Worm (Caenorhabditis elegans) whole organism, dauer: Measurements from ENCODE around the gene clec-4.

Experiments
- unc-62 ChIP-seq: sonication (generic microtip); optimal IDR thresholded peaks from 2 replicates; lab custom pipeline; 2017; ENCODE audit warnings: missing biosample characterization, missing genetic modification reagents, missing genetic modification characterization

The clec-4 gene

DNA sequence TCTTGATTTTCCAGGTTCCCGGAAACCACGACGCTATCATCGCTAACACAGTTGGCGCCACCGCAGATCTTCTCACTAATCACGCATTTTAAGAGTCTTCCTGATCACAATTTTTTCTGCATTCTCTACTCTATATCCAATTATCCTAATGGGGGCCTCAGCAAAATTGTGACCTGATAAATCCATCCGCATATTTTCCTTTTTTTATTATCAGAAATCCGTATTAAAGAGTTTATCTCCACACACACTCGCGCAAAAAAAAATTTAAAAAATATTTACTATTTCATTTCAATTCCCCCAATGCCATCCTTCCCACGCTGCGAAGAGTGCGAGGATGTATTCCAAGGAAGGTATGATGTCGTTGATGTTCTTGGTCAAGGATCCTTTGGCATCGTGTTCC, 26.0 kb upstream of the clec-4 start, which contains the start of gene Y38E10A.8:
Y38E10A.8 (plus strand) TSS at position 301 of the 400 bp plus-strand sequence.
- TF ChIP-seq unc-62 (GFP tag; lab: Kevin White, UChicago): no peak

DNA sequence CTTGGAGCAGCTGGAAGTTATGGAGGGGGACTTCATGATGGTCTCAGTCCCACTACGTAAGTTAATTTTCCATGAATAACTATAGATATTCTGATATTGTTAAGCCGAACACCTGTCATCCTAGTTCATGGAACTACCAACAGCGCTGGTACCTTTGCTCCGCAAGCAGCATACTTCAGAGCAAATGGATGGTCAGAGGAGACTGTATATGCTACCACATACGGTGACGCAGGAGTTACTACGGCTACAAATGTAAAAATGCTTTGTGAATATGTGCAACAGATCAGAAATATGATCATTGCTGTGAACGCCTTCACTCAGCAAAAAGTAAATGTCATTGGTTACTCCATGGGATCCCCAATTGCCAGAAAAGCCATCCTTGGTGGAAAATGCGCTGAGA, 25.2 kb upstream of the clec-4 start:
- no peak for TF ChIP-seq unc-62 (GFP tag; lab: Kevin White, UChicago)

DNA sequence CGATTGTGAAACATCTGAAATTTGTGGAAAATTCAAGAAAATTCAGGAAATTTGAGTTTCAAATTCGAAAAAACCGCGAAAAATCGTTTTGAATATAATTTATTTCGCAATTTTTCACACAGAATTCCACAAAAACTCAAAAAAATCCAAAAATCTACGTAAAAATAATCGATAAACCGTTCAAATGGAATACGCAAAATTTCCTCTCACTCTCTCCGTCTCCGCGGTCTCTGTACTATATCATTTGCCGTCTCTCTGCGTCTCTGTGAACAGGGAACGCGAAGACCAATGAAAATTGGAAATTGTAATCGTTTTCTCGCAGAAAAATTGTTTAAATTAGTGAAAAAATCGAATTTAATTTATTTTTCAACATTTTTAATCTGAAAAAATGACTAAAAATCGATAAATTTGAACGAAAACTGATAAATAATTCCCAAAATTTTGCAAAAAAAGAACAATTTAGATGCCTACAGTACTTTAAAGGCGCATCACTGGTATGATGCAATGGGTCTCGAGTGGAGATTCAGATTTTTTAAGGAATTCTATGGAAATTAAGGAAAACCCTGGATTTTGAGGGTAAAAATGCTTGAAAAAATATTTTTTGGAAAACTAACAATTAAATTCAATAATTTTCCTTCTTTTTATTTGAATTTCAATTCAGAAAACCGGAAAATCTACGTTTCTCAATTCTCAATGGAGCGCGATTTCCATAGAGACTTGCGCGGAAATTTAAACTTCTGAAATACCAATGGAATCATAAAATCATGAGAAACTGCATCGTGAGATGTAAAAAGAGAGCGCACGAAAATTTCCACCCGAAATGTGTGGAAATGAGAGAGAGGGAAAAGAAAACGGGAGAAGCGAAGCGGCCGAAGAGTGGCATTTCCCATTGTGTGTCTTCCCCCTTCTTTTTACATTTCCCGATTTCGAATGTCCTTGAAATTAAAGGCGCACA, 23.0 kb upstream of the clec-4 start, which contains the start of the genes ceh-100 and lips-15:
ceh-100 (minus strand) TSS at position 14 of the 955 bp plus-strand sequence.
lips-15 (plus strand) TSS at position 720 of the 955 bp plus-strand sequence.
- TF ChIP-seq unc-62 (GFP tag; lab: Kevin White, UChicago): no peak

DNA sequence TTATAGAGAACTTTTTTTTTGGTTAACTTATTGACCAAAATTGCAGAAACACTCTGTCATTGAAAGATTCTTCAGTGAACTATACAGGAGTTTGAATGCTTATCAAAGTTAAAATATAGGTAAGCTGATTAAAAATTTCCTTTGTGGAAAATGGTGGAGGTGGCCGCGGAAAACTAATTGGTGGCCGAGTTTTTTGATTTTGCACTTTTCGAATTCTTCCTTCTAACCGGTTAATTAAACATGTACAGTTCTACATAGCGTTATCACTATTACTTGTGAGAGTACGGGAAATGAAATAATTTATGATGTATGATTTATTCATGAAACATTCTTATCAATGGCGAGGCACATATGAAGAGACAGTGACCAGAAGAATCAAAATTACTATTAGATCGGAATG, 3.2 kb downstream of the clec-4 start, which contains the start of gene clec-8:
clec-8 (minus strand) TSS at position 308 of the 400 bp plus-strand sequence.
- TF ChIP-seq unc-62 (GFP tag; lab: Kevin White, UChicago): no peak

DNA sequence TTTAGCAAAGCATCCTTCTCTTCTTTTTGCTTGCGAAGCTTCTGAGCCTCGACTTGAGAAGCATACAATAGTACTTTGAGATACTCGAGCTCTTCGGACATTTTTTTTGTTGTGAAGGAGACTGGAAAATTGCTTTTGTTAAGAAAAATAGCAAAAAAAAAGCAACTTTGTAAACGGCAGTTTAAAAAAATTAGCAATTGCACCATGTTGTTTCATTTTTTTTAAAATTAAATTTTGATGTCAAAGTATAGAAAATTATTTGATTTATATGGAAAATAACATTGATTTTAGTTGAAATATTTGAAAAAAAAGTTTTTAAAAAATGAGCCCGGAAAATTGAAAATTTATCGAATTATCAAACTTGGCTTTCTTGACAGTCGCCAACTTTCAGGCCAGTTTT, 6.2 kb downstream of the clec-4 start, which contains the start of gene Y38E10A.3:
Y38E10A.3 (minus strand) TSS at position 101 of the 400 bp plus-strand sequence.
- TF ChIP-seq unc-62 (GFP tag; lab: Kevin White, UChicago): no peak

DNA sequence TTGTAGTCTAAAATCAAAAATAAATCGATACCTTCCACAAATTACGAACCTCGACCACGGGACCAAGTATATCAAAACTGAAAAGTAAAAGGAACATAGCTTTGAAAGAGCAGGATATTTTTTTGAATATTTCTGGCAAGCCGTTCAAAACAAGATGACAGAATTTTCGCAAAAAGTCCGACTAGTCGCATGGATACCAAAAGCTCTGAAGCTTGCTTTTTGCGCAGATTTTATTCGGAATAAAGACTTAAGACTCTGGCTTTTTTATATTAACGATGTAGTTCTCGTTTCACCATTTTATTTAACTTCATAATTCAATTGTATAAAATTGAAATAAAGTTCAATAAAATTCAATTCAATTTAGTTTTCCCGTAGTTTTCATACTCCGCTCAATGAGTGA, 7.4 kb downstream of the clec-4 start, which contains the start of gene Y38E10A.2:
Y38E10A.2 (minus strand) TSS at position 101 of the 400 bp plus-strand sequence.
- no peak for TF ChIP-seq unc-62 (GFP tag; lab: Kevin White, UChicago)

DNA sequence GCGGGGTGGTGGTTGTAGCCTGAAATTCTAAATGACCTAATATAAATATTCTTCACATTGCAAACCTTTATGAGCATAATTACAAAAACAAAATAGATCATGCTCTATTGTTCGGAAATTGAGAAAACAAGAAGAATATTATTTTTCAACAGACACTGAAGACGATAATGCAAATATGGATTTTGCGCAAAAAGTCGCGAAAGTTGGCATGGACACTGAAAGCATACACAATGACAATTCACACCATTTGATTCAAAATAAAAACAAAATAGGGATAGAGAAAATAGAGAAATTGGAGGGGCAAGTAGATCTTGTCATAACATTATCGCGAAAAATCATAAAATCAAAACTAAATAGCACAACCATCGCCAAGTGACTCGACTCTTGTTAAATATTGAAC, 8.2 kb downstream of the clec-4 start, which contains the start of gene Y38E10A.35:
Y38E10A.35 (minus strand) TSS at position 101 of the 400 bp plus-strand sequence.
- no peak for TF ChIP-seq unc-62 (GFP tag; lab: Kevin White, UChicago)

DNA sequence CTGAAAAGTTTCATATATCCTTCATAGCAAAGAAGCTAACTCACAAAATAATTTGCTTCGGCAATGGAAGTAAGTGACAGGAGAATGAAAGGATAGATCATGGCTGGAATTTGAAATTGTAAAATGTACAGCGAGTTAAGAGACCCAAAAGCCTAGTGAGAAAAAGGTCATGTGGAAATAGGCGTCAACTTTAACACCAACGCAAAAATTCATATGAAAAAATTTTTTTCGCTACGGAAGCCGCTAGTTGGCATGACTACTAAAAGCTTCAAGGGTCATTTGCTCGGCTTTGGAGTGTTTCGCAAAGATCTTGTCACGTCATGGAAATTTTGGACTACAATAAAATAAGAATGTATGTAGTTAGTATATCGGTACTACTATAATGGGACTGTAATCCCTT, 10.4 kb downstream of the clec-4 start, which contains the start of gene Y38E10A.1:
Y38E10A.1 (minus strand) TSS at position 101 of the 400 bp plus-strand sequence.
- no peak for TF ChIP-seq unc-62 (GFP tag; lab: Kevin White, UChicago)

DNA sequence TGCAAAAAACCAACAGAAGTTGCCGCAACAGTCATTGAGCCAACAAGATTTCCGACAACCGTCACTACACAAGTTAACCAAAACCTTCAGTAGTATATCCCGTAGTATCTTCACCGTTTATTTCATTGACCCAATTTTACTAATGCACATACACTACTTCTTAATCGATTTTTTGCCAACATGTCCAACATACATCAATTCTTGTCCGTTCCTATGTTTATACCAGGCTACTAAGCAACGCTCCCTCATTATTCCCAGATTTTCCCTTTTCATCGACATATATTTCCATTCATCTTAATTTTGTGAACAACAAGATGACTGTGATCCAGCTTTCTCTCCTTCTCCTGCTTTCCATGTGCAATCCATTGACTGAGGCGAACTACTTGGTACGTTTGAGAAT, 15.1 kb downstream of the clec-4 start, which contains the start of gene F49C5.7:
F49C5.7 (plus strand) TSS at position 301 of the 400 bp plus-strand sequence.
- no peak for TF ChIP-seq unc-62 (GFP tag; lab: Kevin White, UChicago)

DNA sequence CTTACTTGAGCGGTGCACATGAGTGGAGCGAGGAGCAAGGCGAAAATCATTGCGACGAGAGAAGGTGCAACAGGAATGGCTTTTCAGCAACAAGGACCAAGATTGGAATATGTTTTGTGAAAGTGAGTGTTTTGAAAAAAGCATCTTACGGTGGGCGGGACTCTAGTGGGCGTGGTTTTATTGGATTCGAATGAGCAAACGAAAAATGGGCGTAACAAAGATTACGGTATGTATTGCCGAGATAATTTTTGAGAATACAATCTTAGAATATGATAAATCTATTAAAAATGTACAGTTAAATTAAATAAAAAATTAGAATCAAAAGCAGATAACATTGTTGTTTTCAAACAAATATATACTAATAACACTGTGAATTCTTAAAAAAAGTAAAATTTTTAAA, 20.7 kb downstream of the clec-4 start, which contains the start of gene F49C5.12:
F49C5.12 (minus strand) TSS at position 101 of the 400 bp plus-strand sequence.
- no peak for TF ChIP-seq unc-62 (GFP tag; lab: Kevin White, UChicago)

DNA sequence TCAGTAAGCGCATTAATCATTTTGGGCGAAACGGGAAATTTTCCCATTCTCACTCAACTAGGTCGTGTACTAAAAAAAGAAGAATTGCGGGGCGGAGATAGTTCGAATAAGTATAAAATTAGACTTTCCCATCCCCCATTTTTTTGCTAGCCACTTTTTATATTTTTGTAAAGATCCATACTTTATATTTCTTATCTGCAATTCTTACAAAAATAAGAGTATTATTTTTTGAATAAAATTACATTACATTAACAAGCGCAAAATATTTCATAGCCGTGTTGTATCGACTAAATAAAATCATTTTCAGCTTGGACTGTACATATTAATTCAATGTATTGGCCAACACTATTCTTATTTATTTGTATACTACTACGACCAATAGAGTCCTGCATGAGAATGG, 25.3 kb downstream of the clec-4 start, which contains the start of gene F49C5.11:
F49C5.11 (plus strand) TSS at position 301 of the 400 bp plus-strand sequence.
- TF ChIP-seq unc-62 (GFP tag; lab: Kevin White, UChicago): no peak

DNA sequence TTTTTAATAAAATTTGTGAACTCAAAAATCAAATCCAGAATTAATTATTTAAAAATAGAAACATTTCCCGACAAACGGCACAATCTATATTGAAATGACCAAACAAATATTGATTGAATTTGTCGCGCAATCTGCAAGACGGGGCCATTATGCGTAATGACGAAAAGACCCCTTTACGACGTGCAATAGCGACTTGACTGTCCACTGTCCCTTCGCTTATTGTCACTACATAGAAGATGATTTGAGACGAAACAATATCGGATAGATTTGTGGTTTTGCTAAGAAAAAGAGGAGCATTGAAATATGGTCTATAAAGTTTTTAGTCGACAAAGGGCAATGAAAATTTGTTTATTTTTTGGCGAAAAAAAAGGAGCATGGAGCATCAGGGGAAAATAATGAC, 30.0 kb downstream of the clec-4 start:
- no peak for TF ChIP-seq unc-62 (GFP tag; lab: Kevin White, UChicago)

DNA sequence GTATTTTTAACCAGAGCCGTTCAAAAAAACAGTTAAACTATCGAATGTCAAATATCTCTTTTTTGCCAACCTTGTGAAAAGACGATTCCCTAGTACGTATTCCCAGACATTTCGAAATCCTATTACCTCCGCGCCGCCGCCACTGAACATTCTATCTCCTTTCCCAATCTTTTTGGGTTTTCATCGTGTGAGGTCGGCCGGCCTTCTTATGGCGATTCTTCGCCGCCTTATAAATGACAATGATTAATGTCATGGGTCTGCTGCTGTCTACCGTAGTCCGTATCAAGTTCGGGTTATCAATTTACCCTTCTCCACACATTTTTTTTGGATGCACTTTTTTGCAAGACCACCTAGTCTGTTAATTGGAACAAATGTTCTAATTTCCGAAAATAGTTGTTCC, 31.3 kb downstream of the clec-4 start:
- TF ChIP-seq unc-62 (GFP tag; lab: Kevin White, UChicago): no peak

DNA sequence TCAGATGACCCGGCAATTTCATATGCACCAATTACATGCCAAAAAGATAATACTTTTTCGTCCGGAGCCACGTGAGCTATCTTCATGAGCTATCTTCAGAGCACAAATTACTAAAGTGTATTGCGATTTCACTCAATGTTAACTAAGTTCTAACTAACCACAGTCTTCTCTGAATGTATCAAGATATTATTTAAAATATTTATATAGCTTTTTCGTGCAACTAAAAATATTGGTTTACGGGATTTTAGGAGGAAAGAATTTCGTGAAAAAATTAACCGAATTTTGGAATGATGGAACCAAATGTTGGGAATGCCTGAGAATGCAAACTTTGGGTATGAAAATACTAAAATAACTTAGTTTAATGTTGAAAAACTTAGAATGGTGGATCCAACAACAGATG, 33.4 kb downstream of the clec-4 start, which contains the start of gene F49C5.16:
F49C5.16 (plus strand) TSS at position 301 of the 400 bp plus-strand sequence.
- no peak for TF ChIP-seq unc-62 (GFP tag; lab: Kevin White, UChicago)

DNA sequence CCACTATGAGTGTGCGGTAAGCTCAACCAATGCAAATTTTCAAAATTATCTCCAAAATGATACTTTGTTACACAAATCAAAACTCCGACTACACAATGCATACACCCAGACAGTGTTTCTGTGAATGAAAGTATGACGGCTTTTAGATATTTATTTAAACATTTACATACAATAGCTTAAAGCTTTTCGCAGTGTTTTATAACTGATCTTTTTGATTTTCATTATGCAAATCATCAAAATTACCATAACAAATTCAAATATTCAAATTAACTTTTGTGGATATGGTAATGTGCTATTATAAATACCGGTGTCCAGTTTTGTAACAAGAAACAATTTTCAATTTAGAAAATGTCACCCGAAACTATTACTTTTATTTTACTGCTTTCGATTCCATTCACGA, 34.5 kb downstream of the clec-4 start, which contains the start of the genes F49C5.5 and F49C5.10:
F49C5.5 (minus strand) TSS at position 101 of the 400 bp plus-strand sequence.
F49C5.10 (plus strand) TSS at position 344 of the 400 bp plus-strand sequence.
- TF ChIP-seq unc-62 (GFP tag; lab: Kevin White, UChicago): no peak
